Worm (Caenorhabditis elegans): ENCODE measurements around the gene R02D5.9.
A peak's percentile ranks its signal among the peaks of the same experiment; 100 is the strongest.

The R02D5.9 gene

ce11 chrV:14519268-14519667, 8.3 kb upstream of the R02D5.9 start, which contains the start of gene R02D5.8:
Gene R02D5.8, minus strand, starts transcription at chrV:14519368.
- TF ChIP-seq drap-1 (GFP tag; optimal IDR thresholded peaks at IDR 0.05), result no peak
- TF ChIP-seq mab-5 (tag; optimal IDR thresholded peaks at IDR 0.05), result no peak
- TF ChIP-seq ceh-43 (GFP tag; optimal IDR thresholded peaks at IDR 0.05), result no peak
- TF ChIP-seq ztf-11 (tag; optimal IDR thresholded peaks at IDR 0.05), result no peak

- TF ChIP-seq bed-3 (GFP tag; optimal IDR thresholded peaks at IDR 0.05) (no peak), tbx-8 (GFP tag; optimal IDR thresholded peaks at IDR 0.05) (no peak), hlh-1 (tag; optimal IDR thresholded peaks at IDR 0.05) (no peak), sem-2 (GFP tag; optimal IDR thresholded peaks at IDR 0.05) (no peak), zip-8 (tag; optimal IDR thresholded peaks at IDR 0.05) (no peak), ceh-83 (GFP tag; optimal IDR thresholded peaks at IDR 0.05) (no peak), lin-32 (GFP tag; optimal IDR thresholded peaks at IDR 0.05) (no peak), elt-1 (tag; optimal IDR thresholded peaks at IDR 0.05; ENCODE audit: borderline replicate concordance, insufficient read depth) (no peak), cnd-1 (tag; optimal IDR thresholded peaks at IDR 0.05) (no peak), flh-1 (GFP tag; optimal IDR thresholded peaks at IDR 0.05) (no peak), M03D4.4 (tag; optimal IDR thresholded peaks at IDR 0.05) (no peak), drap-1 (GFP tag; optimal IDR thresholded peaks at IDR 0.05) (no peak), sptf-1 (tag; optimal IDR thresholded peaks at IDR 0.05) (no peak), unc-62 (GFP tag; optimal IDR thresholded peaks at IDR 0.05) (no peak), lsy-2 (tag; optimal IDR thresholded peaks at IDR 0.05) (no peak), pha-4 (tag; optimal IDR thresholded peaks at IDR 0.05) (no peak), ztf-11 (tag; optimal IDR thresholded peaks at IDR 0.05) (no peak), ham-2 (GFP tag; optimal IDR thresholded peaks at IDR 0.05) (no peak)
Measured at ce11 chrV:14518010-14518409, 7.1 kb upstream of the R02D5.9 start, which contains the start of gene R02D5.6. Gene R02D5.6, minus strand, starts transcription at chrV:14518110.

ce11 chrV:14508556-14508955, 2.4 kb downstream of the R02D5.9 start:
- TF ChIP-seq hlh-1 (tag; optimal IDR thresholded peaks at IDR 0.05) (no peak), mls-2 (tag; optimal IDR thresholded peaks at IDR 0.05) (no peak), lin-13 (tag; optimal IDR thresholded peaks at IDR 0.05) (no peak)

- TF ChIP-seq unc-62 (GFP tag; optimal IDR thresholded peaks at IDR 0.05) (no peak), drap-1 (GFP tag; optimal IDR thresholded peaks at IDR 0.05) (peak; percentile 56), nhr-28 (tag; optimal IDR thresholded peaks at IDR 0.05) (no peak), ces-1 (GFP tag; optimal IDR thresholded peaks at IDR 0.05) (peak; percentile 25), elt-1 (tag; optimal IDR thresholded peaks at IDR 0.05; ENCODE audit: borderline replicate concordance, insufficient read depth) (peak; percentile 19), cnd-1 (tag; optimal IDR thresholded peaks at IDR 0.05) (peak; percentile 34), nhr-2 (tag; optimal IDR thresholded peaks at IDR 0.05) (peak; percentile 2), ham-2 (GFP tag; optimal IDR thresholded peaks at IDR 0.05) (peak; percentile 71), blmp-1 (tag; optimal IDR thresholded peaks at IDR 0.05) (peak; percentile 95), ceh-43 (GFP tag; optimal IDR thresholded peaks at IDR 0.05) (no peak)
Measured at ce11 chrV:14508005-14508521, 2.9 kb downstream of the R02D5.9 start, which contains the start of gene R02D5.1. Gene R02D5.1, plus strand, starts transcription at chrV:14508249.

ce11 chrV:14506713-14507675, 3.9 kb downstream of the R02D5.9 start:
- TF ChIP-seq nhr-2 (tag; optimal IDR thresholded peaks at IDR 0.05) (peak; percentile 53), hlh-1 (tag; optimal IDR thresholded peaks at IDR 0.05) (no peak), ztf-11 (tag; optimal IDR thresholded peaks at IDR 0.05) (peak; percentile 46), ceh-83 (GFP tag; optimal IDR thresholded peaks at IDR 0.05) (no peak), ceh-43 (GFP tag; optimal IDR thresholded peaks at IDR 0.05) (no peak), elt-3 (tag; optimal IDR thresholded peaks at IDR 0.05) (no peak), nhr-28 (tag; optimal IDR thresholded peaks at IDR 0.05) (no peak), ham-2 (GFP tag; optimal IDR thresholded peaks at IDR 0.05) (peak; percentile 57), unc-62 (GFP tag; optimal IDR thresholded peaks at IDR 0.05) (peak; percentile 68), lsy-2 (tag; optimal IDR thresholded peaks at IDR 0.05) (no peak), cnd-1 (tag; optimal IDR thresholded peaks at IDR 0.05) (no peak), mls-2 (tag; optimal IDR thresholded peaks at IDR 0.05) (no peak), elt-1 (tag; optimal IDR thresholded peaks at IDR 0.05; ENCODE audit: borderline replicate concordance, insufficient read depth) (peak; percentile 99), mep-1 (tag; optimal IDR thresholded peaks at IDR 0.05) (no peak), lin-32 (GFP tag; optimal IDR thresholded peaks at IDR 0.05) (no peak), snpc-4 (tag; optimal IDR thresholded peaks at IDR 0.05) (no peak), pha-4 (tag; optimal IDR thresholded peaks at IDR 0.05) (no peak), sptf-1 (tag; optimal IDR thresholded peaks at IDR 0.05) (no peak), drap-1 (GFP tag; optimal IDR thresholded peaks at IDR 0.05) (peak; percentile 66), ces-1 (GFP tag; optimal IDR thresholded peaks at IDR 0.05) (peak; percentile 58)

Measured in whole organism, mixed stage, embryonic.